Worm (Caenorhabditis elegans): ENCODE results near the gene F28B4.1.

The F28B4.1 gene

DNA sequence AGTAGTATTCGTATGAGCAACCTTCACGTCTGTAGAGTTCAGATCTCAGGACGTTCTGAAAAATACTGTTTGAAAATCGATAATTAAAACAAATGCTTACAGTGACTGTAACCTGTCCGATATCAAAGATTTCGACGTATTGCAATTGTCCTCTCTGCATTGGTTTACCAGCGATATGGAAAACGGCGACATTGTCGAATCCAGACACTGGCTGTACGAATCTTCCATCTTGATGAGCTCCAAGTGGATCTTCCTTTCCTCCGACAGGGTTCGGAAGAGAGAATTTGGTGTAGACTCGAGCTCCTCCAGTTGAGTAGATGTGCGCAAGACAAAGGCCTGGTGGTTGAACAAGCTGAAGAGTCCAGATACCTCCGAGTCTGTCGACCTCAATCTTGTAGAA, 23.8 kb downstream of the F28B4.1 start:
- TF ChIP-seq aly-2 (tag; optimal IDR thresholded peaks at IDR 0.05) (no peak), nhr-129 (tag; optimal IDR thresholded peaks at IDR 0.05) (no peak), dmd-4 (tag; optimal IDR thresholded peaks at IDR 0.05) (no peak), lin-11 (tag; optimal IDR thresholded peaks at IDR 0.05) (no peak), Y55F3AM.14 (GFP tag; optimal IDR thresholded peaks at IDR 0.05) (no peak), ceh-16 (tag; optimal IDR thresholded peaks at IDR 0.05) (no peak)

- TF ChIP-seq unc-55 (GFP tag; optimal IDR thresholded peaks at IDR 0.05), result no peak
- no peak for TF ChIP-seq nhr-21 (tag; optimal IDR thresholded peaks at IDR 0.05)
- TF ChIP-seq crh-2 (tag; optimal IDR thresholded peaks at IDR 0.05), result no peak
These were observed 25.7 kb downstream of the F28B4.1 start for ce11 chrX:3230575-3230974.

DNA sequence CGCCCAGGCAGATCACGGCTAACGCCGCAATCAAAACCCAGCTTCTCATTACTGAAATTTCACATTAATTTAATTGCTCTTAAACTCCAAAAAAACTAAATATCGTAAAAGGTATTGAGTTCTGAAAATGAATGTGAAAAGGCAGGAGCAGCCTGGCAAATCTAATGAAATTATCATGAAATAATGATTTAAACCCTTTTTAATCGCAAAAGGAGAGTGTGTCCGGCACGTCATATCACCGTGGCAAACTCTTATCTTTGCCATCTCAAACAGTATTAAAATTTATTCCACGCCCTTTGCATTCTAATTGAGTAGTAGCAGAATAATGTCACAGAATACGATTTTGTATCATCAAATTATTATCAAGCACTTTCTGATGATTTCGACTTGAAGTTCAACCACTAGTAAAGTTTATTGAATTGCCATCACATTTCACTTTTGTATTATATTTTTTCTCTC, 30.5 kb downstream of the F28B4.1 start, which contains the start of gene F28B4.3:
TSS of gene F28B4.3 (minus strand) at position 51 of the 459 bp plus-strand sequence.
- no peak for TF ChIP-seq nhr-237 (tag; optimal IDR thresholded peaks at IDR 0.05)
- TF ChIP-seq zag-1 (tag; optimal IDR thresholded peaks at IDR 0.05), result no peak
- TF ChIP-seq ceh-82 (tag; optimal IDR thresholded peaks at IDR 0.05), result no peak
- peak; percentile 85 for TF ChIP-seq crh-2 (tag; optimal IDR thresholded peaks at IDR 0.05)
- TF ChIP-seq blmp-1 (tag; optimal IDR thresholded peaks at IDR 0.05; ENCODE audit: insufficient read depth), result no peak
- TF ChIP-seq dmd-4 (tag; optimal IDR thresholded peaks at IDR 0.05), result no peak
- TF ChIP-seq aly-2 (tag; optimal IDR thresholded peaks at IDR 0.05), result no peak
- peak; percentile 95 for TF ChIP-seq fos-1 (tag; optimal IDR thresholded peaks at IDR 0.05)
- TF ChIP-seq sma-9 (GFP tag; optimal IDR thresholded peaks at IDR 0.05), result peak; percentile 72
- TF ChIP-seq sma-9 (tag; optimal IDR thresholded peaks at IDR 0.05), result no peak
- no peak for TF ChIP-seq ama-1 (optimal IDR thresholded peaks at IDR 0.05)
- TF ChIP-seq unc-62 (GFP tag; optimal IDR thresholded peaks at IDR 0.05), result no peak
- no peak for TF ChIP-seq nhr-77 (tag; optimal IDR thresholded peaks at IDR 0.05)
- TF ChIP-seq sem-4 (tag; optimal IDR thresholded peaks at IDR 0.05), result no peak

DNA sequence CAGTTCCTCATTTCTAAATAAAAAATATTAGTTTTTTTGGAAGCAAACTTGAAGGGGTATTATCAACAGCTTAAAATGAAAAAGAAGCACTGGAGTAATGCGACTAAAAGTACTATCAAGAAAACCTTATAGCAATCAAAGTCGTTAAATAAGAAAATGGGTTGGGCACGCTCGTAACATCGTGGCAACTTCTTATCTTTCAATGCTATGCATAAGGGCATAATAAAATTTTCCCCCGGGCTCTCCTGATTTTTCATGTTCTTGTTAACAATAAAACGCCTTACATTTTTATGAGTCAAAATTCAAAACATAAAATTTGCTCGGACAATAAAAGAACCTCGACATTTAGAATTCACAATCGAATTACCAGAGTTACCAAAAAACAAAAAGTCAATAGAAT, 38.7 kb downstream of the F28B4.1 start, which contains the start of gene irg-7:
TSS of gene irg-7 (minus strand) at position 23 of the 400 bp plus-strand sequence.
- TF ChIP-seq F13H6.1 (tag; optimal IDR thresholded peaks at IDR 0.05) (no peak), crh-2 (tag; optimal IDR thresholded peaks at IDR 0.05) (peak; percentile 59), nhr-11 (tag; optimal IDR thresholded peaks at IDR 0.05) (no peak), sma-9 (GFP tag; optimal IDR thresholded peaks at IDR 0.05) (peak; percentile 14), sma-9 (tag; optimal IDR thresholded peaks at IDR 0.05) (no peak), fos-1 (tag; optimal IDR thresholded peaks at IDR 0.05) (peak; percentile 57)

DNA sequence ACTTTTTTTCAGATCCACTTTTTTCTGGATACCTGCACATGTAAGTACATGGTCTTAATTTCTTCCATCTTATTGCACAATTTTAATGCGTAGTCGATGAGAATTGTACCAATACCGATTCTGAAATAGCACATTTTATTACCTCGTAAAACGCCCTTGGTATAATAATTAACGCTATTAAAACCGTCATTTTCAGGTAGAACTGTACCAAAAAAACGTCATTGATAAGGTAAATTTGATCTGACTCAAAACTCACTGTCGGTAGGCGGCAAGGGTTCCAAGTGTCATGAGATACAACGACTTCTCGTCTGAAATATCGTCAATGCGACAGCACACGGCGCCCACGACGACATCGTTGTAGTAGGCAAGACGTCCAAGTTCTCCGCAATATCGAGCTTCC, 39.5 kb downstream of the F28B4.1 start:
- peak; percentile 25 for TF ChIP-seq fos-1 (tag; optimal IDR thresholded peaks at IDR 0.05)
- TF ChIP-seq elt-1 (tag; optimal IDR thresholded peaks at IDR 0.05), result no peak

DNA sequence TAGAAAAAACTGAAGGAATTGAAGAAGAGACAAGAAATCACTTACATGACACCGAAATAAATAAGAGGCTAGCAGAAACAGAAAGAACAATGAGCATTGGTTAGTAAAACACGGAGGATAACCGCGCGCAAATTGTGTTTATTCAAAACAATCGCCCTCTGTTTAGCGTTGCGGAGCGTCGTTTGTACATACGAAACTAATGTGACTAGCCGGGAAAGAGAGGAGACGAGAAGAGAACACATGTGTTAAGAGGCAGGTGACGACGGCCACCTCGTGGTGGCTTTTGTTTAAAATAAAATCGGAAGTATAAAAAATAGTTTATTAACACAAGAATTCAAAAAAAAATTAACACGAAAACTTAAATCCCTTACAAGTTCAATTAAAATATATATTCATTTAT, 40.9 kb downstream of the F28B4.1 start, which contains the start of gene F40F4.7:
TSS of gene F40F4.7 (minus strand) at position 122 of the 400 bp plus-strand sequence.
- TF ChIP-seq ceh-82 (tag; optimal IDR thresholded peaks at IDR 0.05) (no peak), snpc-4 (tag; optimal IDR thresholded peaks at IDR 0.05) (no peak), nhr-11 (tag; optimal IDR thresholded peaks at IDR 0.05) (no peak), lin-39 (tag; optimal IDR thresholded peaks at IDR 0.05) (no peak), skn-1 (tag; optimal IDR thresholded peaks at IDR 0.05) (peak; percentile 16), elt-1 (tag; optimal IDR thresholded peaks at IDR 0.05) (no peak), nhr-129 (tag; optimal IDR thresholded peaks at IDR 0.05) (peak; percentile 88), sma-9 (GFP tag; optimal IDR thresholded peaks at IDR 0.05) (peak; percentile 71), sma-9 (tag; optimal IDR thresholded peaks at IDR 0.05) (no peak), nhr-25 (tag; optimal IDR thresholded peaks at IDR 0.05) (no peak), nhr-6 (tag; optimal IDR thresholded peaks at IDR 0.05) (no peak), mbf-1 (tag; optimal IDR thresholded peaks at IDR 0.05) (no peak), sma-3 (GFP tag; optimal IDR thresholded peaks at IDR 0.05) (peak; percentile 43), lsy-2 (tag; optimal IDR thresholded peaks at IDR 0.05) (peak; percentile 14 to 71), F13H6.1 (tag; optimal IDR thresholded peaks at IDR 0.05) (peak; percentile 36), aly-2 (tag; optimal IDR thresholded peaks at IDR 0.05) (no peak), lin-13 (GFP tag; optimal IDR thresholded peaks at IDR 0.05) (no peak), zag-1 (tag; optimal IDR thresholded peaks at IDR 0.05) (no peak), crh-2 (tag; optimal IDR thresholded peaks at IDR 0.05) (peak; percentile 33), mdl-1 (tag; optimal IDR thresholded peaks at IDR 0.05) (peak; percentile 41 to 49), R02D3.7 (tag; optimal IDR thresholded peaks at IDR 0.05) (no peak), unc-39 (tag; optimal IDR thresholded peaks at IDR 0.05) (no peak), Y55F3AM.14 (GFP tag; optimal IDR thresholded peaks at IDR 0.05) (no peak), alr-1 (tag; optimal IDR thresholded peaks at IDR 0.05) (no peak), nhr-21 (tag; optimal IDR thresholded peaks at IDR 0.05) (peak; percentile 28), unc-55 (GFP tag; optimal IDR thresholded peaks at IDR 0.05) (no peak), lin-11 (tag; optimal IDR thresholded peaks at IDR 0.05) (peak; percentile 10), fos-1 (tag; optimal IDR thresholded peaks at IDR 0.05) (peak; percentile 64), egl-27 (tag; optimal IDR thresholded peaks at IDR 0.05) (peak; percentile 38), blmp-1 (tag; optimal IDR thresholded peaks at IDR 0.05; ENCODE audit: insufficient read depth) (no peak)

Data from whole organism, L2 larva.